Fruit fly (Drosophila melanogaster) whole organism, embryonic: ENCODE results near the gene Mcad.

Experiments used
- Bteb2 ChIP-seq: fragments of 200-800 bp; sonication (Bioruptor generic); optimal IDR thresholded peaks from 2 replicates; lab custom pipeline; 2016; ENCODE audit warnings: missing biosample characterization, missing genetic modification characterization
- CG1024 ChIP-seq: fragments of 200-800 bp; sonication (Bioruptor generic); IDR thresholded peaks from 2 replicates; pipeline ENCODE4 v1.3.6; 2022; ENCODE audit warnings: missing biosample characterization, missing genetic modification characterization
- CG10543 ChIP-seq: fragments of 200-800 bp; sonication (Bioruptor generic); optimal IDR thresholded peaks from 3 replicates; lab custom pipeline; 2017; ENCODE audit warnings: missing biosample characterization, mild to moderate bottlenecking, missing genetic modification characterization, moderate library complexity
- CG13894 ChIP-seq: fragments of 200-800 bp; sonication (Bioruptor generic); optimal IDR thresholded peaks from 3 replicates; lab custom pipeline; 2018; ENCODE audit warnings: missing biosample characterization, mild to moderate bottlenecking, missing genetic modification characterization, moderate library complexity
- CG15514 ChIP-seq: fragments of 200-800 bp; sonication (Bioruptor generic); optimal IDR thresholded peaks from 3 replicates; lab custom pipeline; 2017; ENCODE audit warnings: missing biosample characterization, missing genetic modification characterization, mild to moderate bottlenecking, moderate library complexity, missing genetic modification reagents
- CG2116 ChIP-seq: fragments of 200-800 bp; sonication (Bioruptor generic); optimal IDR thresholded peaks from 3 replicates; lab custom pipeline; 2018; ENCODE audit warnings: missing biosample characterization, mild to moderate bottlenecking, missing genetic modification characterization
- CG31441 ChIP-seq: fragments of 200-800 bp; sonication (Bioruptor generic); IDR thresholded peaks from 2 replicates; pipeline ENCODE4 v1.3.6; 2022; ENCODE audit warnings: missing biosample characterization, missing genetic modification characterization
- CG34376 ChIP-seq: fragments of 200-800 bp; sonication (Bioruptor generic); optimal IDR thresholded peaks from 2 replicates; lab custom pipeline; 2018; ENCODE audit warnings: missing biosample characterization, mild to moderate bottlenecking, missing genetic modification characterization
- CG3847 ChIP-seq: fragments of 200-800 bp; sonication (Bioruptor generic); IDR thresholded peaks from 2 replicates; pipeline ENCODE4 v1.3.6; 2022; ENCODE audit warnings: missing biosample characterization, missing genetic modification characterization
- CG42726 ChIP-seq: fragments of 200-800 bp; sonication (Bioruptor generic); IDR thresholded peaks from 2 replicates; pipeline ENCODE4 v1.3.6; 2022; ENCODE audit warnings: missing biosample characterization, missing genetic modification characterization; ENCODE audit not compliant: partially characterized antibody
- CG43689 ChIP-seq: fragments of 200-800 bp; sonication (Bioruptor generic); IDR thresholded peaks from 2 replicates; pipeline ENCODE4 v1.3.6; 2022; ENCODE audit warnings: missing biosample characterization, missing genetic modification characterization
- CG6791 ChIP-seq: fragments of 200-800 bp; sonication (Bioruptor generic); IDR thresholded peaks from 3 replicates; pipeline ENCODE4 v1.3.6; 2022; ENCODE audit warnings: missing biosample characterization, missing genetic modification characterization; ENCODE audit not compliant: partially characterized antibody
- CG8290 ChIP-seq, 3 experiments: fragments of 200-800 bp; sonication (Bioruptor generic); optimal IDR thresholded peaks; 2 replicates each; lab custom pipeline; 2016 to 2019; ENCODE audit warnings: missing biosample characterization in 3 of 3, missing genetic modification characterization in 3 of 3, mild to moderate bottlenecking in 2 of 3, moderate library complexity in 1 of 3
- CG9437 ChIP-seq: fragments of 200-800 bp; sonication (Bioruptor generic); optimal IDR thresholded peaks from 2 replicates; lab custom pipeline; 2018; ENCODE audit warnings: missing biosample characterization, mild to moderate bottlenecking, missing genetic modification characterization
- CG9797 ChIP-seq: fragments of 200-800 bp; sonication (Bioruptor generic); optimal IDR thresholded peaks from 3 replicates; lab custom pipeline; 2018; ENCODE audit warnings: missing biosample characterization, mild to moderate bottlenecking, missing genetic modification characterization
- CG9932 ChIP-seq: fragments of 200-800 bp; sonication (Bioruptor generic); IDR thresholded peaks from 2 replicates; pipeline ENCODE4 v1.3.6; 2022; ENCODE audit warnings: missing biosample characterization, missing genetic modification characterization
- CHES-1-like ChIP-seq: fragments of 200-800 bp; sonication (Bioruptor generic); optimal IDR thresholded peaks from 2 replicates; lab custom pipeline; 2016; ENCODE audit warnings: missing biosample characterization, missing genetic modification characterization
- CrebB ChIP-seq: fragments of 200-800 bp; sonication (Bioruptor generic); optimal IDR thresholded peaks from 3 replicates; lab custom pipeline; 2018; ENCODE audit warnings: missing biosample characterization, mild to moderate bottlenecking, missing genetic modification characterization
- Doc2 ChIP-seq: fragments of 200-800 bp; sonication (Bioruptor generic); IDR thresholded peaks from 2 replicates; pipeline ENCODE4 v1.3.6; 2022; ENCODE audit warnings: missing biosample characterization, missing genetic modification characterization
- Dref ChIP-seq: fragments of 200-800 bp; sonication (Bioruptor generic); IDR thresholded peaks from 2 replicates; pipeline ENCODE4 v1.3.6; 2022; ENCODE audit warnings: missing biosample characterization, missing genetic modification characterization
- GATAe ChIP-seq: fragments of 200-800 bp; sonication (Bioruptor generic); conservative IDR thresholded peaks from 2 replicates; pipeline ENCODE4 v1.3.6; 2022; ENCODE audit warnings: missing biosample characterization, missing genetic modification characterization
- HmgZ ChIP-seq: fragments of 200-800 bp; sonication (Bioruptor generic); optimal IDR thresholded peaks from 2 replicates; lab custom pipeline; 2018; ENCODE audit warnings: missing biosample characterization, mild to moderate bottlenecking, missing genetic modification characterization
- Lhr ChIP-seq: fragments of 200-800 bp; sonication (Bioruptor generic); optimal IDR thresholded peaks from 3 replicates; lab custom pipeline; 2017; ENCODE audit warnings: mild to moderate bottlenecking, missing biosample characterization, missing genetic modification reagents, missing genetic modification characterization
- Myb ChIP-seq: fragments of 200-800 bp; sonication (Bioruptor generic); optimal IDR thresholded peaks from 2 replicates; lab custom pipeline; 2016; ENCODE audit warnings: missing biosample characterization, missing genetic modification characterization
- Scr ChIP-seq: fragments of 200-800 bp; sonication (Bioruptor generic); IDR thresholded peaks from 2 replicates; pipeline ENCODE4 v1.3.6; 2022; ENCODE audit warnings: missing biosample characterization, missing genetic modification characterization; ENCODE audit not compliant: partially characterized antibody
- Sin3A ChIP-seq: fragments of >200 bp; optimal IDR thresholded peaks from 2 replicates; lab custom pipeline; 2018
- Sry-δ ChIP-seq: fragments of 200-800 bp; sonication (Bioruptor generic); optimal IDR thresholded peaks from 2 replicates; lab custom pipeline; 2016; ENCODE audit warnings: missing biosample characterization, missing genetic modification characterization
- aop ChIP-seq: fragments of 200-800 bp; sonication (Bioruptor generic); IDR thresholded peaks from 2 replicates; pipeline ENCODE4 v1.3.6; 2022; ENCODE audit warnings: missing biosample characterization, missing genetic modification characterization
- ash1 ChIP-seq: fragments of 200-800 bp; sonication (Bioruptor generic); optimal IDR thresholded peaks from 2 replicates; lab custom pipeline; 2018; ENCODE audit warnings: missing biosample characterization, mild to moderate bottlenecking, missing genetic modification characterization
- ato ChIP-seq: fragments of 200-800 bp; sonication (Bioruptor generic); IDR thresholded peaks from 2 replicates; pipeline ENCODE4 v1.3.6; 2022; ENCODE audit warnings: missing biosample characterization, missing genetic modification characterization; ENCODE audit not compliant: partially characterized antibody
- croc ChIP-seq: fragments of 200-800 bp; sonication (Bioruptor generic); conservative IDR thresholded peaks from 3 replicates; pipeline ENCODE4 v1.3.6; 2022; ENCODE audit warnings: missing biosample characterization, missing genetic modification characterization
- crp ChIP-seq, 2 experiments: fragments of 200-800 bp; sonication (Bioruptor generic); optimal IDR thresholded peaks; 2 replicates in 1 of 2; 3 replicates in 1 of 2; lab custom pipeline; 2017; ENCODE audit warnings: missing biosample characterization in 2 of 2, missing genetic modification characterization in 2 of 2, mild to moderate bottlenecking in 1 of 2, moderate library complexity in 1 of 2
- exex ChIP-seq: fragments of 200-800 bp; sonication (Bioruptor generic); optimal IDR thresholded peaks from 4 replicates; lab custom pipeline; 2018; ENCODE audit warnings: missing biosample characterization, mild to moderate bottlenecking, missing genetic modification characterization, moderate library complexity
- fd64A ChIP-seq: fragments of 200-800 bp; sonication (Bioruptor generic); optimal IDR thresholded peaks from 3 replicates; lab custom pipeline; 2018; ENCODE audit warnings: missing biosample characterization, mild to moderate bottlenecking, missing genetic modification characterization
- grn ChIP-seq: fragments of 200-800 bp; sonication (Bioruptor generic); optimal IDR thresholded peaks from 3 replicates; lab custom pipeline; 2017; ENCODE audit warnings: missing biosample characterization, missing genetic modification characterization
- hb ChIP-seq: fragments of 200-800 bp; sonication (Bioruptor generic); IDR thresholded peaks from 3 replicates; pipeline ENCODE4 v1.3.6; 2022; ENCODE audit warnings: missing biosample characterization, missing genetic modification characterization; ENCODE audit not compliant: partially characterized antibody
- hbn ChIP-seq: fragments of 200-800 bp; sonication (Bioruptor generic); IDR thresholded peaks from 2 replicates; pipeline ENCODE4 v1.3.6; 2022; ENCODE audit warnings: missing biosample characterization, missing genetic modification characterization; ENCODE audit not compliant: partially characterized antibody
- jigr1 ChIP-seq: fragments of 200-800 bp; sonication (Bioruptor generic); IDR thresholded peaks from 3 replicates; pipeline ENCODE4 v1.3.6; 2022; ENCODE audit warnings: missing biosample characterization, missing genetic modification characterization
- mirr ChIP-seq: fragments of 200-800 bp; sonication (Bioruptor generic); optimal IDR thresholded peaks from 3 replicates; lab custom pipeline; 2018; ENCODE audit warnings: missing biosample characterization, mild to moderate bottlenecking, missing genetic modification characterization
- nmo ChIP-seq: fragments of 200-800 bp; sonication (Bioruptor generic); optimal IDR thresholded peaks from 2 replicates; lab custom pipeline; 2018; ENCODE audit warnings: missing biosample characterization, mild to moderate bottlenecking, missing genetic modification characterization, moderate library complexity
- pnt ChIP-seq: fragments of 200-800 bp; sonication (Bioruptor generic); optimal IDR thresholded peaks from 3 replicates; lab custom pipeline; 2016; ENCODE audit warnings: missing biosample characterization, missing genetic modification characterization
- rib ChIP-seq: fragments of 200-800 bp; sonication (Bioruptor generic); IDR thresholded peaks from 2 replicates; pipeline ENCODE4 v1.3.6; 2022; ENCODE audit warnings: missing biosample characterization, missing genetic modification characterization
- row ChIP-seq: fragments of 200-800 bp; sonication (Bioruptor generic); IDR thresholded peaks from 3 replicates; pipeline ENCODE4 v1.3.6; 2022; ENCODE audit warnings: missing biosample characterization, missing genetic modification characterization
- sd ChIP-seq: fragments of 200-800 bp; sonication (Bioruptor generic); optimal IDR thresholded peaks from 3 replicates; lab custom pipeline; 2018; ENCODE audit warnings: missing biosample characterization, mild to moderate bottlenecking, missing genetic modification characterization, moderate library complexity
- slbo ChIP-seq: fragments of 200-800 bp; sonication (Bioruptor generic); IDR thresholded peaks from 2 replicates; pipeline ENCODE4 v1.3.6; 2022; ENCODE audit warnings: missing biosample characterization, missing genetic modification characterization
- sug ChIP-seq: fragments of 200-800 bp; optimal IDR thresholded peaks from 2 replicates; lab custom pipeline; 2019; ENCODE audit warnings: missing biosample characterization, mild to moderate bottlenecking, missing genetic modification characterization, moderate library complexity
- tna ChIP-seq: fragments of 200-800 bp; sonication (Bioruptor generic); IDR thresholded peaks from 2 replicates; pipeline ENCODE4 v1.3.6; 2022; ENCODE audit warnings: missing biosample characterization, missing genetic modification characterization; ENCODE audit not compliant: partially characterized antibody
- ttk ChIP-seq: fragments of 200-800 bp; sonication (Bioruptor generic); IDR thresholded peaks from 2 replicates; pipeline ENCODE4 v2.1.2; 2022; ENCODE audit warnings: missing biosample characterization, missing genetic modification characterization
- vnd ChIP-seq: fragments of 200-800 bp; sonication (Bioruptor generic); IDR thresholded peaks from 3 replicates; pipeline ENCODE4 v1.3.6; 2022; ENCODE audit warnings: missing biosample characterization, missing genetic modification characterization; ENCODE audit not compliant: partially characterized antibody
- zen ChIP-seq: fragments of 200-800 bp; sonication (Bioruptor generic); optimal IDR thresholded peaks from 3 replicates; lab custom pipeline; 2018; ENCODE audit warnings: missing biosample characterization, mild to moderate bottlenecking, missing genetic modification characterization, moderate library complexity

The Mcad gene

DNA sequence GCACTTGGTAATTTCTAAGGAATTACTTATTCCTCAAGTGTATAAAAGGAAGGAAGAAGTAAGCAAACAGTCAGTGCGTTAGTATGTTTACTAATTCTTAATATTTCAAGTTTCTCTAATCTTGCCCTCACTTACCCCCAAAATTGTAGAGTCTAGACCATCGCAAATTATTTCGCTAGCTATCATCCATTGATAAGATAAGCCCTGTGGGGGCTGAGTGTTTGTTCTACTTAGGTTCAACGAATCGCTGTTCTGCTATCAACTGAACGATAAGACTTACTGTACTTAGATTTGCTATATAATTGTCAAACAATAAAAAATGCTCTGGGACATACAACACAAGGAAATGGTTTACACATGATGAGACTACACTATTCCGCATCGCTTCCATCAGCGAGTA, 2.4 kb downstream of the Mcad start:
- TF ChIP-seq CG15514 (GFP tag; lab: Kevin White, UChicago) (no peak), mirr (GFP tag; lab: Kevin White, UChicago) (peak; percentile 85), sug (tag; lab: Kevin White, UChicago) (peak; percentile 99), Doc2 (no peak), hb (no peak), Lhr (GFP tag; lab: Kevin White, UChicago) (no peak), HmgZ (tag; lab: Kevin White, UChicago) (peak; percentile 49), CG31441 (no peak), CHES-1-like (GFP tag; lab: Kevin White, UChicago) (no peak), exex (tag; lab: Kevin White, UChicago) (peak; percentile 91), CG3847 (no peak), jigr1 (GFP tag; lab: Robert Waterston, UW) (no peak), grn (GFP tag; lab: Kevin White, UChicago) (peak; percentile 34), Sin3A (no peak), CG9437 (GFP tag; lab: Kevin White, UChicago) (no peak), Bteb2 (GFP tag; lab: Kevin White, UChicago) (no peak), croc (no peak), rib (peak; percentile 52; the same call in 1 of the 2 replicates), CG10543 (GFP tag; lab: Kevin White, UChicago) (no peak), fd64A (no peak), ash1 (no peak), GATAe (GFP tag; lab: Robert Waterston, UW) (peak; percentile 85), CrebB (tag; lab: Kevin White, UChicago) (no peak), CG8290 (GFP tag; optimal IDR thresholded peaks at IDR 0.05; lab: Kevin White, UChicago) (no peak), CG8290 (tag; optimal IDR thresholded peaks at IDR 0.05; lab: Kevin White, UChicago) (peak in 1 of 2 experiments; percentile 13), sd (tag; lab: Kevin White, UChicago) (peak; percentile 65), aop (GFP tag; lab: Robert Waterston, UW) (no peak), ttk (GFP tag; lab: Robert Waterston, UW) (no peak), CG34376 (GFP tag; lab: Kevin White, UChicago) (peak; percentile 70)

DNA sequence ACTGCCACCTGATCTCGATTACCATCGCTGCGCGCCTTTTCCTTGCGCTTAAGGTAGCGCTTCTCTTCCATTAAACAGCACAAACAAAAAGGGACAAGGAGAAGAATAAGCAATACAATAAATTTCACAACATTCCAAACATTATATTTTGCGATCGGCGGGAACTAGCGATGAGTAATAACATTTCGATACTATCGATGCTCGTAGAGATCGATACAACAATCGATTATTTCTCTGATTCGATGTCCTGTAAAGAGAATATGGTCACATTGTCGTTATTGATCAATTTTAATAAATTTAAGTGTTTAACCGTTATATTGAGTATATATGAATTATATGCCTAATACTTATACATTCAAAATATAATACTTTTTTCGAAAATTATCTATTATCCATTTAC, 7.1 kb downstream of the Mcad start, which contains the start of gene CG7457:
Gene CG7457 (minus strand): TSS at position 189 of the 400 bp plus-strand sequence.
- TF ChIP-seq Lhr (GFP tag; lab: Kevin White, UChicago) (peak; percentile 28), CG9797 (GFP tag; lab: Kevin White, UChicago) (peak; percentile 37), Scr (GFP tag; lab: Robert Waterston, UW) (peak; percentile 95), zen (tag; lab: Kevin White, UChicago) (no peak), CG6791 (GFP tag; lab: Robert Waterston, UW) (peak; percentile 97), CG42726 (peak; percentile 82; the same call in 1 of the 2 replicates), Myb (peak; percentile 69), row (GFP tag; lab: Robert Waterston, UW) (peak; percentile 44; the same call in 2 of the 3 replicates), Sry-δ (peak; percentile 76), CG15514 (GFP tag; lab: Kevin White, UChicago) (peak; percentile 15), CG1024 (GFP tag; lab: Robert Waterston, UW) (no peak), hbn (GFP tag; lab: Robert Waterston, UW) (peak; percentile 93), nmo (GFP tag; lab: Kevin White, UChicago) (peak; percentile 32), CG9932 (GFP tag; lab: Robert Waterston, UW) (peak; percentile 25; the same call in 1 of the 2 replicates), ato (GFP tag; lab: Robert Waterston, UW) (peak; percentile 90), slbo (GFP tag; lab: Robert Waterston, UW) (peak; percentile 18; the same call in 1 of the 2 replicates), CG43689 (GFP tag; lab: Robert Waterston, UW) (no peak), crp (GFP tag; optimal IDR thresholded peaks at IDR 0.05; lab: Kevin White, UChicago) (peak in 1 of 2 experiments; percentile 23), Dref (peak; percentile 94), vnd (peak; percentile 92), CG2116 (GFP tag; lab: Kevin White, UChicago) (peak; percentile 59), tna (GFP tag; lab: Robert Waterston, UW) (peak; percentile 91), pnt (no peak), CG13894 (tag; lab: Kevin White, UChicago) (no peak), CG8290 (GFP tag; optimal IDR thresholded peaks at IDR 0.05; lab: Kevin White, UChicago) (peak; percentile 5), CG8290 (tag; optimal IDR thresholded peaks at IDR 0.05; lab: Kevin White, UChicago) (peak; percentile 28 to 75)
